Fruit fly (Drosophila melanogaster) whole organism, embryonic: ENCODE measurements around the gene Chchd3.

Experiments
- Ada2b ChIP-seq: fragments of 200-800 bp; sonication (Bioruptor generic); IDR thresholded peaks from 2 replicates; pipeline ENCODE4 v1.3.6; 2022; ENCODE audit warnings: missing biosample characterization, missing genetic modification characterization
- Adf1 ChIP-seq: fragments of 200-800 bp; sonication (Bioruptor generic); IDR thresholded peaks from 2 replicates; pipeline ENCODE4 v1.3.6; 2022; ENCODE audit warnings: missing biosample characterization, missing genetic modification characterization
- CG1024 ChIP-seq: fragments of 200-800 bp; sonication (Bioruptor generic); IDR thresholded peaks from 2 replicates; pipeline ENCODE4 v1.3.6; 2022; ENCODE audit warnings: missing biosample characterization, missing genetic modification characterization
- CG11695 ChIP-seq: fragments of 200-800 bp; sonication (Bioruptor generic); IDR thresholded peaks from 3 replicates; pipeline ENCODE4 v1.3.6; 2022; ENCODE audit warnings: missing biosample characterization, missing genetic modification characterization
- CG12219 ChIP-seq: fragments of 200-800 bp; sonication (Bioruptor generic); optimal IDR thresholded peaks from 3 replicates; lab custom pipeline; 2018; ENCODE audit warnings: missing biosample characterization, mild to moderate bottlenecking, missing genetic modification characterization
- CG12659 ChIP-seq: fragments of 200-800 bp; sonication (Bioruptor generic); optimal IDR thresholded peaks from 3 replicates; lab custom pipeline; 2017; ENCODE audit warnings: mild to moderate bottlenecking, missing biosample characterization, missing genetic modification reagents, missing genetic modification characterization
- CG12942 ChIP-seq: fragments of 200-800 bp; sonication (Bioruptor generic); optimal IDR thresholded peaks from 3 replicates; lab custom pipeline; 2016; ENCODE audit warnings: missing biosample characterization, missing genetic modification characterization
- CG1832 ChIP-seq: fragments of 200-800 bp; sonication (Bioruptor generic); optimal IDR thresholded peaks from 2 replicates; lab custom pipeline; 2017; ENCODE audit warnings: missing biosample characterization, mild to moderate bottlenecking, missing genetic modification characterization, inconsistent platforms
- CG2129 ChIP-seq: fragments of 200-800 bp; sonication (Bioruptor generic); IDR thresholded peaks from 2 replicates; pipeline ENCODE4 v1.3.6; 2022; ENCODE audit warnings: missing biosample characterization, missing genetic modification characterization; ENCODE audit not compliant: partially characterized antibody
- CG30020 ChIP-seq: fragments of 200-800 bp; optimal IDR thresholded peaks from 2 replicates; lab custom pipeline; 2019; ENCODE audit warnings: missing biosample characterization, mild to moderate bottlenecking, missing genetic modification characterization, moderate library complexity
- CG31388 ChIP-seq: fragments of 200-800 bp; sonication (Bioruptor generic); optimal IDR thresholded peaks from 2 replicates; lab custom pipeline; 2016; ENCODE audit warnings: missing biosample characterization, missing genetic modification characterization
- CG3163 ChIP-seq: fragments of 200-800 bp; sonication (Bioruptor generic); optimal IDR thresholded peaks from 3 replicates; lab custom pipeline; 2016; ENCODE audit warnings: missing biosample characterization, missing genetic modification characterization
- CG32532 ChIP-seq: fragments of 200-800 bp; sonication (Bioruptor generic); IDR thresholded peaks from 2 replicates; pipeline ENCODE4 v1.3.6; 2022; ENCODE audit warnings: missing biosample characterization, missing genetic modification characterization
- CG3726 ChIP-seq: fragments of 200-800 bp; sonication (Bioruptor generic); IDR thresholded peaks from 3 replicates; pipeline ENCODE4, ENCODE4 v1.3.6; 2022; ENCODE audit warnings: missing biosample characterization, missing genetic modification characterization
- CG7271 ChIP-seq: fragments of 200-800 bp; sonication (Bioruptor generic); optimal IDR thresholded peaks from 2 replicates; lab custom pipeline; 2018; ENCODE audit warnings: missing biosample characterization, mild to moderate bottlenecking, missing genetic modification characterization, moderate library complexity
- CG7357 ChIP-seq: fragments of 200-800 bp; sonication (Bioruptor generic); IDR thresholded peaks from 3 replicates; pipeline ENCODE4 v1.3.6; 2022; ENCODE audit warnings: missing biosample characterization, missing genetic modification characterization
- CG7786 ChIP-seq: fragments of 200-800 bp; sonication (Bioruptor generic); optimal IDR thresholded peaks from 2 replicates; lab custom pipeline; 2016; ENCODE audit warnings: missing biosample characterization, missing genetic modification characterization
- CG7928 ChIP-seq: fragments of 200-800 bp; sonication (Bioruptor generic); optimal IDR thresholded peaks from 2 replicates; lab custom pipeline; 2017; ENCODE audit warnings: missing biosample characterization, mild to moderate bottlenecking, missing genetic modification characterization
- CG8924 ChIP-seq: fragments of 200-800 bp; optimal IDR thresholded peaks from 3 replicates; lab custom pipeline; 2019; ENCODE audit warnings: missing biosample characterization, mild to moderate bottlenecking, missing genetic modification characterization, moderate library complexity
- CG9437 ChIP-seq: fragments of 200-800 bp; sonication (Bioruptor generic); optimal IDR thresholded peaks from 2 replicates; lab custom pipeline; 2018; ENCODE audit warnings: missing biosample characterization, mild to moderate bottlenecking, missing genetic modification characterization
- CoRest ChIP-seq: fragments of 200-800 bp; sonication (Bioruptor generic); optimal IDR thresholded peaks from 3 replicates; lab custom pipeline; 2018; ENCODE audit warnings: missing biosample characterization, mild to moderate bottlenecking, missing genetic modification characterization, moderate library complexity
- D19A ChIP-seq: fragments of 200-800 bp; optimal IDR thresholded peaks from 3 replicates; lab custom pipeline; 2019; ENCODE audit warnings: missing biosample characterization, mild to moderate bottlenecking, missing genetic modification characterization, moderate library complexity
- Dad ChIP-seq: fragments of 200-800 bp; sonication (Bioruptor generic); optimal IDR thresholded peaks from 3 replicates; lab custom pipeline; 2016; ENCODE audit warnings: missing biosample characterization, missing genetic modification characterization
- Ets97D ChIP-seq: fragments of 200-800 bp; sonication (Bioruptor generic); optimal IDR thresholded peaks from 3 replicates; lab custom pipeline; 2016; ENCODE audit warnings: missing biosample characterization, missing genetic modification characterization
- Fer1 ChIP-seq: fragments of 200-800 bp; sonication (Bioruptor generic); optimal IDR thresholded peaks from 2 replicates; lab custom pipeline; 2017; ENCODE audit warnings: missing biosample characterization, mild to moderate bottlenecking, missing genetic modification characterization
- Gug ChIP-seq: fragments of 200-800 bp; sonication (Bioruptor generic); IDR thresholded peaks from 4 replicates; pipeline ENCODE4 v1.3.6; 2022; ENCODE audit warnings: missing biosample characterization, missing genetic modification characterization
- Hr39 ChIP-seq: fragments of >200 bp; optimal IDR thresholded peaks from 2 replicates; lab custom pipeline; 2017
- Neu2 ChIP-seq: fragments of 200-800 bp; sonication (Bioruptor generic); optimal IDR thresholded peaks from 3 replicates; lab custom pipeline; 2016; ENCODE audit warnings: missing biosample characterization, missing genetic modification characterization, borderline replicate concordance
- Ptx1 ChIP-seq: fragments of 200-800 bp; sonication (Bioruptor generic); IDR thresholded peaks from 2 replicates; pipeline ENCODE4 v1.3.6; 2022; ENCODE audit warnings: missing biosample characterization, missing genetic modification characterization
- Ssrp ChIP-seq: fragments of 200-800 bp; sonication (Bioruptor generic); optimal IDR thresholded peaks from 2 replicates; lab custom pipeline; 2018; ENCODE audit warnings: missing biosample characterization, mild to moderate bottlenecking, missing genetic modification characterization, moderate library complexity
- Stat92E ChIP-seq, 3 experiments: fragments of >200 bp in 2 of 3; fragments of 200-800 bp in 1 of 3; sonication (Bioruptor generic) in 1 of 3; optimal IDR thresholded peaks; 2 replicates each; lab custom pipeline; 2017 to 2019; ENCODE audit warnings: missing biosample characterization in 3 of 3, missing genetic modification characterization in 3 of 3, mild to moderate bottlenecking in 1 of 3, moderate library complexity in 1 of 3
- Tbp ChIP-seq: fragments of >200 bp; optimal IDR thresholded peaks from 2 replicates; lab custom pipeline; 2018; ENCODE audit warnings: missing biosample characterization, missing genetic modification characterization
- Trl ChIP-seq, 3 experiments: fragments of >200 bp in 2 of 3; fragments of 200-800 bp in 1 of 3; sonication (Bioruptor generic) in 1 of 3; optimal IDR thresholded peaks; 2 replicates in 1 of 3; 3 replicates in 2 of 3; lab custom pipeline; 2016 to 2017; ENCODE audit warnings: missing biosample characterization in 1 of 3, missing genetic modification characterization in 1 of 3
- aop ChIP-seq: fragments of 200-800 bp; sonication (Bioruptor generic); IDR thresholded peaks from 2 replicates; pipeline ENCODE4 v1.3.6; 2022; ENCODE audit warnings: missing biosample characterization, missing genetic modification characterization
- ap ChIP-seq: fragments of 200-800 bp; sonication (Bioruptor generic); IDR thresholded peaks from 2 replicates; pipeline ENCODE4 v1.3.6; 2022; ENCODE audit warnings: missing biosample characterization, missing genetic modification characterization
- bsh ChIP-seq, 2 experiments: fragments of 200-800 bp; sonication (Bioruptor generic); optimal IDR thresholded peaks; 2 replicates each; lab custom pipeline; 2017 to 2018; ENCODE audit warnings: mild to moderate bottlenecking in 2 of 2, missing biosample characterization in 2 of 2, missing genetic modification characterization in 2 of 2, moderate library complexity in 1 of 2
- cato ChIP-seq: fragments of 200-800 bp; sonication (Bioruptor generic); optimal IDR thresholded peaks from 2 replicates; lab custom pipeline; 2016; ENCODE audit warnings: missing biosample characterization, missing genetic modification characterization, borderline replicate concordance
- eyg ChIP-seq: fragments of 200-800 bp; sonication (Bioruptor generic); optimal IDR thresholded peaks from 3 replicates; lab custom pipeline; 2016; ENCODE audit warnings: missing biosample characterization, missing genetic modification characterization
- gcm ChIP-seq: fragments of 200-800 bp; sonication (Bioruptor generic); optimal IDR thresholded peaks from 2 replicates; lab custom pipeline; 2019; ENCODE audit warnings: missing biosample characterization, mild to moderate bottlenecking, missing genetic modification characterization, moderate library complexity
- gsb-n ChIP-seq: fragments of 200-800 bp; sonication (Bioruptor generic); optimal IDR thresholded peaks from 3 replicates; lab custom pipeline; 2018; ENCODE audit warnings: missing biosample characterization, mild to moderate bottlenecking, missing genetic modification characterization
- ind ChIP-seq: fragments of 200-800 bp; sonication (Bioruptor generic); optimal IDR thresholded peaks from 3 replicates; lab custom pipeline; 2016; ENCODE audit warnings: missing biosample characterization, missing genetic modification characterization
- inv ChIP-seq: fragments of 200-800 bp; sonication (Bioruptor generic); IDR thresholded peaks from 2 replicates; pipeline ENCODE4 v1.3.6; 2022; ENCODE audit warnings: missing biosample characterization, missing genetic modification characterization; ENCODE audit not compliant: partially characterized antibody
- klu ChIP-seq: fragments of 200-800 bp; sonication (Bioruptor generic); IDR thresholded peaks from 2 replicates; pipeline ENCODE4 v1.3.6; 2022; ENCODE audit warnings: missing biosample characterization, missing genetic modification characterization
- odd ChIP-seq: fragments of 200-800 bp; sonication (Bioruptor generic); optimal IDR thresholded peaks from 2 replicates; lab custom pipeline; 2017; ENCODE audit warnings: missing biosample characterization, mild to moderate bottlenecking, missing genetic modification characterization
- prd ChIP-seq, 3 experiments: fragments of >200 bp in 2 of 3; fragments of 200-800 bp in 1 of 3; sonication (Bioruptor generic) in 1 of 3; optimal IDR thresholded peaks in 2 of 3; IDR thresholded peaks in 1 of 3; 2 replicates in 2 of 3; 3 replicates in 1 of 3; pipeline versions ENCODE4 v1.3.6 to Lab custom; 2017 to 2022; ENCODE audit warnings: missing biosample characterization in 1 of 3, missing genetic modification characterization in 1 of 3
- pzg ChIP-seq: fragments of 200-800 bp; sonication (Bioruptor generic); optimal IDR thresholded peaks from 3 replicates; lab custom pipeline; 2018; ENCODE audit warnings: missing biosample characterization, mild to moderate bottlenecking, missing genetic modification characterization, moderate library complexity
- rib ChIP-seq: fragments of 200-800 bp; sonication (Bioruptor generic); IDR thresholded peaks from 2 replicates; pipeline ENCODE4 v1.3.6; 2022; ENCODE audit warnings: missing biosample characterization, missing genetic modification characterization
- sisA ChIP-seq: fragments of 200-800 bp; sonication (Bioruptor generic); IDR thresholded peaks from 2 replicates; pipeline ENCODE4 v1.3.6; 2022; ENCODE audit warnings: missing biosample characterization, missing genetic modification characterization
- unc-4 ChIP-seq: fragments of 200-800 bp; sonication (Bioruptor generic); IDR thresholded peaks from 2 replicates; pipeline ENCODE4 v1.3.6; 2022; ENCODE audit warnings: missing biosample characterization, missing genetic modification characterization; ENCODE audit not compliant: partially characterized antibody

Chchd3 gene

DNA sequence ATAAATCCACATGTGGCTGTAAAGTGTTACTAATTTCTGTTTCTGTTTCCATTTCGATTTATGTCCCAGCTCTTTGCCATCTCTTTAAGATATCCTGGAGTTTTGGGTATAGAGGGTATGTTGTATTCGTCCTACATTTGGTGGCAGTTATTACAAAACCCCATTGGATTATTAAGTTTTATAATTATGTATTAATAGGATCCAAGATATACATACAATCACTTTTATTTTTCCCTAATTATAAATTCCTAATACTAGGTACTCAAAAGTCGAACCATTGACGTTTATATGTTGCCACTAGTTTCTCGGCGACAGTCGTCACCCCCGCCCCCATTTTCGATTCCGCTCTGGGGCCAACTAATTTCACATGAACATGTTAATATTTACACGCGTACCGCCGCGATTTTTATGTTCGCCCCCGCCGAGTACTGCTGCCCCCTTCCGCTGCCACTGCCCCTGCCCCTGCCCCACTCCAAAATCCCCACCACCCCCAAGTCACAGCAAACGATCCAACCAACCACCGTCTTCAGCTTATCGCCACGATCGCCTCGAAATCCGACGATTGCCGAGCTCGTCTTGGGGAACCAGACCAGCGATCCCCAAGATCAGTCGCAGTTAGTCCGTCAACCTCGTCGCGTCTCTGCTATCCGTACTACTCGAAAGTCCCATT is 11.1 kb upstream of the Chchd3 start, which contains the start of gene Sox100B (continued):
- TF ChIP-seq Adf1 (GFP tag; lab: Robert Waterston, UW): no peak
- no peak for TF ChIP-seq CG1832
- peak; percentile 75 for TF ChIP-seq CoRest
- no peak for TF ChIP-seq CG7928 (GFP tag; lab: Kevin White, UChicago)
- TF ChIP-seq aop (GFP tag; lab: Robert Waterston, UW): no peak
- peak in 1 of 2 experiments; percentile 84 for TF ChIP-seq bsh (GFP tag; optimal IDR thresholded peaks at IDR 0.05; lab: Kevin White, UChicago)
- no peak for TF ChIP-seq klu (GFP tag; lab: Robert Waterston, UW)
- peak; percentile 57; the same call in 1 of the 3 replicates for TF ChIP-seq CG7357 (GFP tag; lab: Robert Waterston, UW)
- TF ChIP-seq Dad (GFP tag; lab: Kevin White, UChicago): no peak
- TF ChIP-seq CG2129 (GFP tag; lab: Robert Waterston, UW): no peak
- no peak for TF ChIP-seq CG3163 (GFP tag; lab: Kevin White, UChicago)
- TF ChIP-seq CG11695 (GFP tag; lab: Robert Waterston, UW): peak; percentile 60; the same call in 1 of the 3 replicates
- peak; percentile 29 for TF ChIP-seq cato
- peak; percentile 81 for TF ChIP-seq gsb-n (tag; lab: Kevin White, UChicago)
- TF ChIP-seq odd (GFP tag; lab: Kevin White, UChicago): no peak
- TF ChIP-seq Tbp (GFP tag; lab: Kevin White, UChicago): no peak
- TF ChIP-seq CG3726 (GFP tag; lab: Robert Waterston, UW): no peak
- TF ChIP-seq Neu2 (GFP tag; lab: Kevin White, UChicago): no peak
- peak; percentile 53 for TF ChIP-seq Ada2b (GFP tag; lab: Robert Waterston, UW)
- TF ChIP-seq CG32532 (GFP tag; lab: Robert Waterston, UW): peak; percentile 29; the same call in 1 of the 2 replicates
- TF ChIP-seq CG12942: peak; percentile 22
- peak; percentile 81 for TF ChIP-seq Ssrp (tag; lab: Kevin White, UChicago)
- TF ChIP-seq Stat92E (GFP tag; optimal IDR thresholded peaks at IDR 0.05; lab: Kevin White, UChicago): no peak
- no peak for TF ChIP-seq unc-4 (GFP tag; lab: Robert Waterston, UW)
- no peak for TF ChIP-seq Fer1 (GFP tag; lab: Kevin White, UChicago)
- TF ChIP-seq eyg (GFP tag; lab: Kevin White, UChicago): no peak
- peak; percentile 24; the same call in 1 of the 2 replicates for TF ChIP-seq ap (GFP tag; lab: Robert Waterston, UW)
- peak; percentile 78 for TF ChIP-seq D19A (tag; lab: Kevin White, UChicago)
- TF ChIP-seq gcm (GFP tag; lab: Kevin White, UChicago): peak; percentile 59
- TF ChIP-seq CG8924 (tag; lab: Kevin White, UChicago): peak; percentile 76
- TF ChIP-seq CG12219 (GFP tag; lab: Kevin White, UChicago): peak; percentile 30
- no peak for TF ChIP-seq rib (GFP tag; lab: Robert Waterston, UW)
- peak; percentile 5 for TF ChIP-seq CG31388 (GFP tag; lab: Kevin White, UChicago)
- no peak for TF ChIP-seq prd (optimal IDR thresholded peaks at IDR 0.05; lab: Kevin White, UChicago)
- TF ChIP-seq prd (GFP tag; IDR thresholded peaks at IDR 0.05; lab: Robert Waterston, UW): peak; percentile 94
- peak; percentile 49 for TF ChIP-seq CG7271 (tag; lab: Kevin White, UChicago)
- peak; percentile 73 for TF ChIP-seq Ptx1
- no peak for TF ChIP-seq CG30020 (tag; lab: Kevin White, UChicago)
- peak; percentile 45 for TF ChIP-seq ind (GFP tag; lab: Kevin White, UChicago)
- TF ChIP-seq CG12659 (GFP tag; lab: Kevin White, UChicago): peak; percentile 33
- TF ChIP-seq CG1024 (GFP tag; lab: Robert Waterston, UW): peak; percentile 60
- peak; percentile 22; the same call in 1 of the 4 replicates for TF ChIP-seq Gug
- TF ChIP-seq Ets97D: no peak
- no peak for TF ChIP-seq CG7786
- TF ChIP-seq inv (GFP tag; lab: Robert Waterston, UW): no peak
- TF ChIP-seq Trl (optimal IDR thresholded peaks at IDR 0.05; lab: Kevin White, UChicago): no peak
- no peak for TF ChIP-seq Trl (GFP tag; optimal IDR thresholded peaks at IDR 0.05; lab: Kevin White, UChicago)
- peak; percentile 66 for TF ChIP-seq sisA
- no peak for TF ChIP-seq pzg (GFP tag; lab: Kevin White, UChicago)
- peak; percentile 17 for TF ChIP-seq CG9437 (GFP tag; lab: Kevin White, UChicago)
- no peak for TF ChIP-seq Hr39 (lab: Kevin White, UChicago)
